Fruit fly (Drosophila melanogaster): Measurements from ENCODE around the gene CG45067.

CG45067 gene

dm6 chr3L:3070274-3071204, 43.7 kb downstream of the CG45067 start, which contains the start of the genes CG32486 and PAN3 (continued):
- TF ChIP-seq chm (GFP tag; IDR thresholded peaks at IDR 0.05) = peak; percentile 92
- TF ChIP-seq CG7987 (GFP tag; optimal IDR thresholded peaks at IDR 0.05) = peak; percentile 83
- no peak for TF ChIP-seq lov (optimal IDR thresholded peaks at IDR 0.05)
- TF ChIP-seq lov (GFP tag; IDR thresholded peaks at IDR 0.05) = peak; percentile 68; the same call in 1 of the 3 replicates
- no peak for TF ChIP-seq CG6654 (GFP tag; optimal IDR thresholded peaks at IDR 0.05)
- TF ChIP-seq Fer1 (GFP tag; optimal IDR thresholded peaks at IDR 0.05) = peak; percentile 77
- peak; percentile 28 for TF ChIP-seq CG1602 (GFP tag; optimal IDR thresholded peaks at IDR 0.05)
- peak; percentile 72 for TF ChIP-seq nom (GFP tag; optimal IDR thresholded peaks at IDR 0.05)
- TF ChIP-seq CG12155 (GFP tag; optimal IDR thresholded peaks at IDR 0.05) = peak; percentile 51
- no peak for TF ChIP-seq Sry-β (GFP tag; optimal IDR thresholded peaks at IDR 0.05)
- TF ChIP-seq CG14860 (GFP tag; IDR thresholded peaks at IDR 0.05; ENCODE audit: partially characterized antibody) = peak; percentile 62
- TF ChIP-seq ERR (GFP tag; optimal IDR thresholded peaks at IDR 0.05) = peak; percentile 71
- TF ChIP-seq Med (GFP tag) = peak; percentile 93
- peak; percentile 63 for TF ChIP-seq CHES-1-like (GFP tag; optimal IDR thresholded peaks at IDR 0.05)
- TF ChIP-seq CG7963 (GFP tag; IDR thresholded peaks at IDR 0.05; ENCODE audit: partially characterized antibody) = peak; percentile 69
- peak; percentile 35 for TF ChIP-seq HmgD (GFP tag; optimal IDR thresholded peaks at IDR 0.05)
- TF ChIP-seq Sox100B (GFP tag; optimal IDR thresholded peaks at IDR 0.05) = no peak
- TF ChIP-seq CG10543 (GFP tag; optimal IDR thresholded peaks at IDR 0.05) = peak; percentile 78

- no peak for TF ChIP-seq CG17385 (GFP tag; optimal IDR thresholded peaks at IDR 0.05)
- peak; percentile 92 for TF ChIP-seq crol (GFP tag; IDR thresholded peaks at IDR 0.05)
- peak; percentile 83 for TF ChIP-seq ftz-f1 (GFP tag; optimal IDR thresholded peaks at IDR 0.05)
- TF ChIP-seq Myb (GFP tag; optimal IDR thresholded peaks at IDR 0.05) = no peak
- peak; percentile 27; the same call in 1 of the 2 replicates for TF ChIP-seq CG32767 (GFP tag; IDR thresholded peaks at IDR 0.05)
- TF ChIP-seq cg (GFP tag; optimal IDR thresholded peaks at IDR 0.05) = peak; percentile 49
- peak; percentile 50; the same call in 1 of the 3 replicates for TF ChIP-seq CG34422 (GFP tag; IDR thresholded peaks at IDR 0.05)
- TF ChIP-seq GATAe (GFP tag; conservative IDR thresholded peaks at IDR 0.05) = no peak
- TF ChIP-seq tll (GFP tag; optimal IDR thresholded peaks at IDR 0.05) = no peak
- TF ChIP-seq Oli (tag; optimal IDR thresholded peaks at IDR 0.05) = no peak
- TF ChIP-seq Abd-B (GFP tag; optimal IDR thresholded peaks at IDR 0.05) = no peak
- 0 out of 2 replicates have a peak, but pooled peaks have one; percentile 12 for TF ChIP-seq hbn (GFP tag; IDR thresholded peaks at IDR 0.05; ENCODE audit: partially characterized antibody)
- no peak for TF ChIP-seq Dip2 (GFP tag; IDR thresholded peaks at IDR 0.05)
- TF ChIP-seq CG10462 (GFP tag; optimal IDR thresholded peaks at IDR 0.05) = no peak
- TF ChIP-seq Med (GFP tag) = peak; percentile 35
- TF ChIP-seq CG10543 (GFP tag; optimal IDR thresholded peaks at IDR 0.05) = no peak
- TF ChIP-seq Nf-YC (tag; optimal IDR thresholded peaks at IDR 0.05) = peak; percentile 54
- no peak for TF ChIP-seq lilli (GFP tag; optimal IDR thresholded peaks at IDR 0.05)
- TF ChIP-seq pan (optimal IDR thresholded peaks at IDR 0.05) = no peak
- peak in 1 of 2 experiments; percentile 9 for TF ChIP-seq pan (GFP tag; optimal IDR thresholded peaks at IDR 0.05 in 1 of 2, IDR thresholded peaks at IDR 0.05 in 1 of 2)
- TF ChIP-seq chinmo (GFP tag; IDR thresholded peaks at IDR 0.05; ENCODE audit: partially characterized antibody) = peak; percentile 95; the same call in 3 of the 4 replicates
- no peak for TF ChIP-seq cato (GFP tag; optimal IDR thresholded peaks at IDR 0.05; ENCODE audit: borderline replicate concordance)
- peak; percentile 89 for TF ChIP-seq CG1832 (GFP tag; optimal IDR thresholded peaks at IDR 0.05)
- no peak for TF ChIP-seq CG8290 (GFP tag; optimal IDR thresholded peaks at IDR 0.05)
- TF ChIP-seq CG8290 (tag; optimal IDR thresholded peaks at IDR 0.05) = peak in 1 of 2 experiments; percentile 17
- TF ChIP-seq Bteb2 (GFP tag; optimal IDR thresholded peaks at IDR 0.05) = no peak
- peak; percentile 88 for TF ChIP-seq pros (GFP tag; optimal IDR thresholded peaks at IDR 0.05)
- TF ChIP-seq CG13624 (GFP tag; optimal IDR thresholded peaks at IDR 0.05) = no peak
- TF ChIP-seq CG6689 (GFP tag; IDR thresholded peaks at IDR 0.05) = no peak
- no peak for TF ChIP-seq D19A (tag; optimal IDR thresholded peaks at IDR 0.05)
- peak; percentile 21 for TF ChIP-seq Nf-YB (GFP tag; optimal IDR thresholded peaks at IDR 0.05)
These were observed 44.5 kb downstream of the CG45067 start for dm6 chr3L:3069774-3070173.

Measured in whole organism, embryonic.